Fruit fly (Drosophila melanogaster): ENCODE results near the gene eRF3.

eRF3 gene

DNA sequence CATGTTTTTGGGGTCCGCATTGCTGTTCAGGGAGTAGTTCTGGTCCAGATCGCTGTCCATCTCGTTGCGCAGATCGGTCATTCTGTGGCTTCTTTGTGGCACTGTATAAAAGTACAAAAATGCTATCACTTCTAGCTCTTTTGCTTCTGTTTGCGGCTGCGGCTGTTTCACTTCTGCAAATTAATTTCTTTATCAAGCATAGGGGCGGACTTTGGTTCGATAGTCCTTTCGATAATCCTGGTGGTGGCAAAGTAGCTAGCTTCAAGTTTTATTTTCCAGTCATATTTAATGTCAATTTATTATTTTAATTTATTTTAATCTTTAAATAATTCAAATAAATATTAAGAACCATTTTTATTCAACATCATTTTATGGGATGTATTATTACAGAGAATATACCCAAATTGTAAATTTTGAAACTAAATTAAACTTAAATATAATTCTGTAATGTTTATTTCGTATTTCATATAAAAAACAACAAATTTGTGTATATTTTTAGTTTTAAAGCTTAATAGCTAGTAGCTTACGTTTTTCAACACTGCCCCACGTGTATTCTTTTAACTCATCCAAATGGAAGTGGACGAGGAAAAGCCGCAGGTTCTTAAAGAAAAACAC, 6.7 kb upstream of the eRF3 start, which contains the start of the genes CG5446 and Trm1 (continued):
- peak; percentile 86 for TF ChIP-seq CoRest (tag; optimal IDR thresholded peaks at IDR 0.05)
- no peak for TF ChIP-seq NC2α (GFP tag; optimal IDR thresholded peaks at IDR 0.05)
- TF ChIP-seq B-H2 (GFP tag; optimal IDR thresholded peaks at IDR 0.05), result peak; percentile 58
- peak; percentile 53; the same call in 1 of the 3 replicates for TF ChIP-seq CG6791 (GFP tag; IDR thresholded peaks at IDR 0.05; ENCODE audit: partially characterized antibody)
- peak; percentile 30 for TF ChIP-seq Jarid2 (GFP tag; optimal IDR thresholded peaks at IDR 0.05)
- TF ChIP-seq abd-A (tag; optimal IDR thresholded peaks at IDR 0.05), result no peak
- peak; percentile 21 for TF ChIP-seq CG1603 (tag; optimal IDR thresholded peaks at IDR 0.05)
- no peak for TF ChIP-seq HLH54F (GFP tag; optimal IDR thresholded peaks at IDR 0.05)
- no peak for TF ChIP-seq fd102C (GFP tag; optimal IDR thresholded peaks at IDR 0.05)
- TF ChIP-seq Doc3 (GFP tag; IDR thresholded peaks at IDR 0.05; ENCODE audit: partially characterized antibody), result no peak
- no peak for TF ChIP-seq CG18011 (GFP tag; optimal IDR thresholded peaks at IDR 0.05)
- TF ChIP-seq dpn (GFP tag; optimal IDR thresholded peaks at IDR 0.05), result peak in 1 of 2 experiments; percentile 65
- TF ChIP-seq CG10366 (GFP tag; IDR thresholded peaks at IDR 0.05), result 0 out of 2 replicates have a peak, but pooled peaks have one; percentile 19
- peak; percentile 48 for TF ChIP-seq E2f1 (GFP tag; IDR thresholded peaks at IDR 0.05)
- no peak for TF ChIP-seq CG9876 (GFP tag; optimal IDR thresholded peaks at IDR 0.05)
- peak; percentile 83 for TF ChIP-seq sens (GFP tag)
- TF ChIP-seq CG9727 (GFP tag; optimal IDR thresholded peaks at IDR 0.05), result peak; percentile 84
- no peak for TF ChIP-seq CG3065 (GFP tag; optimal IDR thresholded peaks at IDR 0.05)
- TF ChIP-seq maf-S (GFP tag; optimal IDR thresholded peaks at IDR 0.05), result no peak
- TF ChIP-seq CG2712 (tag; optimal IDR thresholded peaks at IDR 0.05), result peak; percentile 87
- TF ChIP-seq fd64A (GFP tag; optimal IDR thresholded peaks at IDR 0.05), result no peak
- no peak for TF ChIP-seq Hmx (GFP tag; optimal IDR thresholded peaks at IDR 0.05)
- no peak for TF ChIP-seq so (GFP tag; IDR thresholded peaks at IDR 0.05)
- TF ChIP-seq pnt (GFP tag; optimal IDR thresholded peaks at IDR 0.05), result no peak
- peak; percentile 69 for TF ChIP-seq CG10543 (GFP tag; optimal IDR thresholded peaks at IDR 0.05)
- no peak for TF ChIP-seq Neu2 (GFP tag; optimal IDR thresholded peaks at IDR 0.05; ENCODE audit: borderline replicate concordance)
- TF ChIP-seq CG12744 (GFP tag; optimal IDR thresholded peaks at IDR 0.05), result no peak
- TF ChIP-seq Dp (GFP tag; optimal IDR thresholded peaks at IDR 0.05), result no peak
- peak; percentile 16 for TF ChIP-seq pzg (GFP tag; optimal IDR thresholded peaks at IDR 0.05)
- TF ChIP-seq CG12236 (GFP tag; optimal IDR thresholded peaks at IDR 0.05), result no peak
- peak; percentile 43 for TF ChIP-seq ATbp (GFP tag; optimal IDR thresholded peaks at IDR 0.05)
- peak; percentile 64 for TF ChIP-seq CG12104 (GFP tag; optimal IDR thresholded peaks at IDR 0.05)
- TF ChIP-seq nerfin-2 (GFP tag; IDR thresholded peaks at IDR 0.05; ENCODE audit: partially characterized antibody), result no peak
- TF ChIP-seq luna (GFP tag; optimal IDR thresholded peaks at IDR 0.05), result no peak
- TF ChIP-seq CG8944 (GFP tag; optimal IDR thresholded peaks at IDR 0.05), result no peak
- no peak for TF ChIP-seq usp (GFP tag; optimal IDR thresholded peaks at IDR 0.05)
- TF ChIP-seq CG12391 (tag; optimal IDR thresholded peaks at IDR 0.05), result peak; percentile 94
- peak; percentile 36 for TF ChIP-seq kay (GFP tag; optimal IDR thresholded peaks at IDR 0.05)
- TF ChIP-seq vnd (GFP tag; IDR thresholded peaks at IDR 0.05; ENCODE audit: partially characterized antibody), result no peak
- TF ChIP-seq her (GFP tag; optimal IDR thresholded peaks at IDR 0.05), result no peak
- peak; percentile 76 for TF ChIP-seq lab (GFP tag; optimal IDR thresholded peaks at IDR 0.05)
- peak; percentile 89 for TF ChIP-seq CG8924 (tag; optimal IDR thresholded peaks at IDR 0.05)
- TF ChIP-seq Doc2 (GFP tag; IDR thresholded peaks at IDR 0.05), result no peak
- TF ChIP-seq CG6765 (GFP tag; optimal IDR thresholded peaks at IDR 0.05), result peak; percentile 40
- TF ChIP-seq CG30020 (tag; optimal IDR thresholded peaks at IDR 0.05), result peak; percentile 81
- TF ChIP-seq CG4328 (GFP tag; optimal IDR thresholded peaks at IDR 0.05), result peak; percentile 53
- peak; percentile 61 for TF ChIP-seq Dref (GFP tag; IDR thresholded peaks at IDR 0.05)
- TF ChIP-seq CG34224 (GFP tag; IDR thresholded peaks at IDR 0.05; ENCODE audit: partially characterized antibody), result no peak
- TF ChIP-seq CG14667 (GFP tag; IDR thresholded peaks at IDR 0.05), result no peak

All from whole organism, embryonic.